Worm (Caenorhabditis elegans): ENCODE results near the gene Y41D4B.1.
"Not testable (repeated sequence)": the region's sequence is repeated elsewhere in the genome, so short reads cannot be mapped to it uniquely, and the experiment has no call there.

Y41D4B.1 gene

ce11 chrIV:1672398-1672797, at the start of gene Y41D4B.1:
Gene Y41D4B.1, plus strand, starts transcription at chrIV:1672698.
- TF ChIP-seq unc-62 (GFP tag; optimal IDR thresholded peaks at IDR 0.05) = no peak

DNA sequence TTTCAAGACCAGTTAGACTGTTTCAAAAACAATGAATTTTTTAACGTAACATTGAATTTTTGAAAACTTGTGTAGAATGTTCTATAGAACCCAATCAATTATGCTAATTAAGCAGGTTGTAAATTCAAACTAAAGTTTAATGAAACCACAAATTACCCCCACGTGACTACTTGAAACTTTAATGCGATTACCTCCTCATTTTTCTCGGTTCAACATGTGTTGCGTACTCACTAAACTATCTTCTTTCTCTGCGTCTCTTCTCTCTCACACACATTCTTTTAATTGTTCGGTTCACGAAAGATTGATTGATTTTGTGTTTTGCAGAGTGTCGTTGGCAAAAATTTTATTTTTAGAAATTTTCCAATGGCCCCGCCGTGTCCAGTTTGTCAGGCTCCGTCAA, 48.8 kb upstream of the Y41D4B.1 start, which contains the start of gene nhr-87:
nhr-87 (plus strand) TSS at position 318 of the 400 bp plus-strand sequence.
- no peak for TF ChIP-seq unc-62 (GFP tag; optimal IDR thresholded peaks at IDR 0.05)

- TF ChIP-seq unc-62 (GFP tag; optimal IDR thresholded peaks at IDR 0.05) = no peak
These were observed 48.1 kb upstream of the Y41D4B.1 start for ce11 chrIV:1624447-1624846.

ce11 chrIV:1626342-1626855, 46.1 kb upstream of the Y41D4B.1 start, which contains the start of gene nhr-146:
Gene nhr-146, plus strand, starts transcription at chrIV:1626805.
- no peak for TF ChIP-seq unc-62 (GFP tag; optimal IDR thresholded peaks at IDR 0.05)

DNA sequence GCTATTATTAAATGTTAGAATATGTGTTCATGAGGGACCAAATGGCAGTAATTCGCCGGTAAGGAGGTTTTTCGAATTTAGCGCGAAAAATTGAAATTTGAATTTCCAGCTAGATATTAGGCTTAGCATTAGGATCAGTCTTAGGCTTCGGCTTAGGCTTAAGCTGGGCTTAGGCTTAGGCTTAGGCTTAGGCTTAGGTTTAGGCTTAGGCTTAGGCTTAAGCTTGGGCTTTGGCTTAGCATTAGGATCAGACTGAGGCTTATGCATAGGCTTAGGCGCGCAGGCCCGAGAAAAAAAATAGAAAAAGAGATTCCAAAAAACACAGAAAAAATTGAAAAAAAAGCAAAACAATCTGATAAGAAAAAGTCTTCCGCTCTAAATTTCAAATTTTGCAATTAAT, 44.2 kb upstream of the Y41D4B.1 start:
- TF ChIP-seq unc-62 (GFP tag; optimal IDR thresholded peaks at IDR 0.05) = no peak

ce11 chrIV:1628730-1629129, 43.8 kb upstream of the Y41D4B.1 start:
- no peak for TF ChIP-seq unc-62 (GFP tag; optimal IDR thresholded peaks at IDR 0.05)

- no peak for TF ChIP-seq unc-62 (GFP tag; optimal IDR thresholded peaks at IDR 0.05)
These were observed 40.8 kb upstream of the Y41D4B.1 start, which contains the start of gene cpg-24 for ce11 chrIV:1631651-1632050. Gene cpg-24, plus strand, starts transcription at chrIV:1631951.

- no peak for TF ChIP-seq unc-62 (GFP tag; optimal IDR thresholded peaks at IDR 0.05)
These were observed 39.9 kb upstream of the Y41D4B.1 start for ce11 chrIV:1632593-1632992.

DNA sequence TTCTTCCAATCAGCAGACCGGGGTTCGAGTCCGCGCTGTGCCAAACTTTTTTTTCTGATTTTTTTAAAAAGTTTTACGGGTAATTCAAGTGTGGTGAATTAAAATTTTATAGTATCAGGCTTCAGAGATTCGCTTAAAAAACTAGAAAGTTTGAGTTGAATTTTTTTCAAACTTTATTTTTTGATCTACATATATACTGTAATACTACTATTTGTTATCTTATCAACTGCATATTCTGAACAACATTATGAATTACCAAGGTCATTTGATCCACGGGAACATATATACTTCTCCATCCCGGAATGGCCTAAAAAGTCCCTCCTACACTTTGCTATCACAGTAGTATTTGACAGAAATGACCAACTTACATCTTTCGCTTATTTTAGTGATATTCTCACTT, 39.1 kb upstream of the Y41D4B.1 start, which contains the start of gene Y41D4B.6:
Y41D4B.6 (plus strand) TSS at position 301 of the 400 bp plus-strand sequence.
- no peak for TF ChIP-seq unc-62 (GFP tag; optimal IDR thresholded peaks at IDR 0.05)

DNA sequence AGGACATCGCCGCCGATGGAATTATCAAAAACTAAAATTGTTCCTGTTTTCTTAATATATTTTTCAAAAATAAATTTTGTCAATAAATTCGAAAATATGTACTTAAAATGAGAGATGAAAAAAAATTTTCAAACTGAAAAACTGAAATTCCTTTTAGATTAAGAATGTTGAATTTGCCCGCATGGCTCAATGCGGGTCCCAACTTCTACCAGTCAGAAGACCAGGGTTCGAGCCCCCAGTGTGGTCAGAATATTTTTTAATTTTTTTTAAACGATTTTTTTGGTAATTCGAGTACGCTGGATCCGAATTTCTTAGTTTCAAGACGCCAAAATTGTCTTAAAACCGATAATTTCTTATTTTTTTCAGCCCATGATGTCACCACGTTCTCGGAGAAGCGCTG, 35.2 kb upstream of the Y41D4B.1 start:
- no peak for TF ChIP-seq unc-62 (GFP tag; optimal IDR thresholded peaks at IDR 0.05)

- not testable (repeated sequence) for TF ChIP-seq unc-62 (GFP tag; optimal IDR thresholded peaks at IDR 0.05)
These were observed 27.3 kb upstream of the Y41D4B.1 start, which contains the start of gene nhr-274 for ce11 chrIV:1645198-1645597. Gene nhr-274, minus strand, starts transcription at chrIV:1645298.

DNA sequence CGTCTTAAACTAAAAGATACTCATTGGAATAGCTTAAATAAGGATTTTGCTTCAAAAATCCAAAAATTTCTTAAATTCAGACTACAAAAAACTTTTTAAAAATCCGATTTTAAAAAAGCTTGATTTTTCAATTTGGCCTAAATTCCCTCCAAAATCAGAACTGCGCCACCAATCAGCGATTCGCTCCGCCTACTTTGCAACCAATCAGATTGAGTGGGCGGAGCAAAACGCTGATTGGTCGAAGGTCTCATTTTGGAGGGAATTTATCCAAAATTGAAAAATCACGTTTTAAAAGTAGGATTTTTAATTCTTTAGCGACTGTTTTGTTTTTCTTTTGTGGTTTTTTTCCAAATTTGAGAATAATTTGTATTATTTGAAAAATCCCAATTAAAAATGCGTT, 23.1 kb upstream of the Y41D4B.1 start:
- no peak for TF ChIP-seq unc-62 (GFP tag; optimal IDR thresholded peaks at IDR 0.05)

- no peak for TF ChIP-seq unc-62 (GFP tag; optimal IDR thresholded peaks at IDR 0.05)
These were observed 22.7 kb upstream of the Y41D4B.1 start for ce11 chrIV:1649794-1650193.

DNA sequence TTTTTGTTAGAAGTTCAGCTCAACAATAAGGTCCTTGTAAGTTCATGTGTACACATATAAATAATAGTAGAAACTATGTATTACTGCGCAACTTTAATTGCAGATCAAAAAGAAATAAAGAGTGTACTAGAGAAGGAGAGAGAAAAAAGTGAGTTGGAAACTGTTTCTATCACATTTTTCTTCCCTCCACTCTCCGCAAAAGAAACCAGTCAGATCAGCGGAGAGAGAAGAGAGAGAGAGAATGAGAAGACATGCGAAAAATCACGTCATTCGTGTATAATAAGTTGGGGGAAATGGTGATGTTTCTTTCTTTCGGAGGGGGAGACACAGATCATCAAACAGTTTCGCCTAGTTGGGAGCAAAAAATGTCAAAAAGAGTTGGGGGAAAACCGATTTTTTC, 17.2 kb upstream of the Y41D4B.1 start:
- no peak for TF ChIP-seq unc-62 (GFP tag; optimal IDR thresholded peaks at IDR 0.05)

- TF ChIP-seq unc-62 (GFP tag; optimal IDR thresholded peaks at IDR 0.05) = no peak
These were observed 15.4 kb upstream of the Y41D4B.1 start for ce11 chrIV:1657069-1657468.

DNA sequence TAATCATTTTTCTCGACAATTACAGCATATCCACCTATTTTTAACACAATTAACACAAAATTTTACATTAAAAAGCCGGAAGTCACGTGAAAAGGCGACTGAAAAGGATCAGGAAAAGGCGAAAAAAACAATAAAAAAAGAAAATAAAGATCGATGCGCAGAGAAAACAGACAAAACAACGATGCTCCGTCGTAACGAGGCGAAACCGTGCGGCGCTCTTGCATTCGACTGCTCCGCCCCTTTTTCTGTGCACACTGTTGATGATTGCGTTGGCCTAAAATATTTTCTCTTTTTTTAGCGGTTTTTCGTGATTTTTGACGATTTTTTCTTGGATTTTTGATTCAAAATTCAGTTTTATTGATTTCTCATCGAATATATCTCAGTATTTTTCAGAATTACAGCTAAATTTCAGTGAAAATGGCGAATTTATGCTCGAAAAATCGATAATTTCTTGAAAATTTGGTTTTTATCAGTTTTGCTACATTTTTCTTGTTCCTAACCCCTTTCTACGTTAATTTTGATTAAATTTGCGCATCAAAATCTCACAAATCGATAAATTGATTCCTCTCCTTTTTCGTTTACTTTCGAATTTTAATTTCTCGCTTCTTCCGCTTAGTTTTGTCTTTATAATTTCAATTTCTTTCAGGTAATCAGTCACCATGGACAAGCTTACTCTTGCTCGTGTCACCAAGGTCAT, 13.3 kb upstream of the Y41D4B.1 start, which contains the start of gene rps-28:
rps-28 (plus strand) TSS at position 647 of the 697 bp plus-strand sequence.
- no peak for TF ChIP-seq unc-62 (GFP tag; optimal IDR thresholded peaks at IDR 0.05)

DNA sequence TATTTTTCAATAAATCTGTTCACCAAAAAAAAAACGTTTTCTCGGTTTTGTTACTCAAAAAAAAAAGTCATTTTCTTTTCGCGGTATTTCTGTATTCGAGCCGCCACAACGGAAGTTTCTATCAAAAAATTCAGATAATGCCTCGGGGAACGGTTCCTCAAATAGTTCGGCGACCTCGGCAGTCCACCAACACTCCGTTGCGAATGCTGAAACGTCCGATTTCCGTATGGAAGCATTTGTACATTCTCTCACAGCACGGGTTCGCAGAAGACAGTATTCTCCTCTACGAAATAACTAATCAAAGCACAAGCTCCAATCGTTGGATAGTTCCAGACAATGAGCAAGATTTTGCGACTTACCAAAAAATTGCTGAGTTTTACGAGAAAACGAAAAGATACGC, 12.5 kb upstream of the Y41D4B.1 start, which contains the start of gene Y41D4B.4:
Y41D4B.4 (plus strand) TSS at position 133 of the 400 bp plus-strand sequence.
- no peak for TF ChIP-seq unc-62 (GFP tag; optimal IDR thresholded peaks at IDR 0.05)
